Worm (Caenorhabditis elegans): ENCODE data around the gene asp-6.

Gene asp-6

DNA sequence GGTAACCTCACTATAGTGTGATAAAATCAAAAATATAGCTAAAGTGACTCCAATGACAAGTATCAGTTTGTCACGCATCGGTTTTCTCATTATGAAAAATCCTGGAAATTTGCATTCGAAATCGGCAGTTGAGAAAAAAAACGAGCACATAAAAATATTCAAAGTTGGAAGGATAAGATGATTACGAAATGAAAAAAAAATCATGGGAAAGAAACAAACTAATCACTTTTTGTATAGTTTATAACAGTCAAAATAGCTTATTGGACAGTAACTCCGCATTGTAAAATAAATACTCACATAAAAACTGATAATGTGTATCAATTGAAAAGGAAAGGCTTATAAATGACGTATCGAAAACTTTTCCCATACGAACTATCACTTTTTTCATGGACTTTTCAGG, 25.9 kb downstream of the asp-6 start, which contains the start of gene C16D9.4:
Gene C16D9.4, minus strand, starts transcription at position 101 of the 400 bp plus-strand sequence.
- no peak for TF ChIP-seq ama-1 (optimal IDR thresholded peaks at IDR 0.05)
- TF ChIP-seq aly-1 (tag; optimal IDR thresholded peaks at IDR 0.05) = no peak
- no peak for TF ChIP-seq ets-7 (tag; optimal IDR thresholded peaks at IDR 0.05)
- no peak for TF ChIP-seq tbx-37 (GFP tag; conservative IDR thresholded peaks at IDR 0.05)
- no peak for TF ChIP-seq sea-1 (GFP tag; conservative IDR thresholded peaks at IDR 0.05)
- no peak for TF ChIP-seq scrt-1 (GFP tag; IDR thresholded peaks at IDR 0.05)
- TF ChIP-seq F13C5.2 (tag; optimal IDR thresholded peaks at IDR 0.05) = no peak
- no peak for TF ChIP-seq ceh-36 (tag; optimal IDR thresholded peaks at IDR 0.05)
- no peak for TF ChIP-seq hmg-4 (GFP tag; optimal IDR thresholded peaks at IDR 0.05)
- TF ChIP-seq hnd-1 (tag; optimal IDR thresholded peaks at IDR 0.05) = no peak
- no peak for TF ChIP-seq ceh-13 (GFP tag; optimal IDR thresholded peaks at IDR 0.05)
- no peak for TF ChIP-seq B0310.2 (tag; optimal IDR thresholded peaks at IDR 0.05)
- TF ChIP-seq tra-4 (tag; optimal IDR thresholded peaks at IDR 0.05) = no peak

DNA sequence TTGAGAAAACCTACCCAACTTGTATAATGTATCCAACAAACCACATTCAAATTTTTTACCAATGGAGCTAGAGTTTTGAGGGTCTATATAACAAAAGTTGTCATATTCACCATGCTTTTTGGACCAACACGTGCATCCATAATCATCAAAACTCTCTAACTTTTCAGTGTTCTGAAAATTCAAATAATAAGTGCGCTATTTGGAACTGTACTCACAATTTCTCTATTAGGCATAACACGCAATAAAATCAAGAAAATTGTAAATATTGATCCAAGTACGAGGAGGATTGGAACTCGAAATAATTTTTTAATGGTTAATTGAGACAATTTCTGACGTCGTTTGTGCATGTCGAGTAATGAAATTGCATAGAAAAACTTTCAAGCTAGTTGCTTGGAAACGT, 28.8 kb downstream of the asp-6 start, which contains the start of gene C16D9.3:
Gene C16D9.3, minus strand, starts transcription at position 101 of the 400 bp plus-strand sequence.
- TF ChIP-seq B0310.2 (tag; optimal IDR thresholded peaks at IDR 0.05) (no peak), hmg-4 (GFP tag; optimal IDR thresholded peaks at IDR 0.05) (no peak), tbx-11 (GFP tag; IDR thresholded peaks at IDR 0.05) (no peak), hnd-1 (tag; optimal IDR thresholded peaks at IDR 0.05) (no peak), tra-4 (tag; optimal IDR thresholded peaks at IDR 0.05) (no peak), pes-1 (GFP tag; IDR thresholded peaks at IDR 0.05) (no peak), aly-1 (tag; optimal IDR thresholded peaks at IDR 0.05) (no peak), hmbx-1 (tag; optimal IDR thresholded peaks at IDR 0.05) (no peak), tbx-37 (GFP tag; conservative IDR thresholded peaks at IDR 0.05) (no peak)

- TF ChIP-seq hmbx-1 (tag; optimal IDR thresholded peaks at IDR 0.05) (no peak), hnd-1 (tag; optimal IDR thresholded peaks at IDR 0.05) (no peak), pes-1 (GFP tag; IDR thresholded peaks at IDR 0.05) (no peak), B0310.2 (tag; optimal IDR thresholded peaks at IDR 0.05) (no peak), ama-1 (optimal IDR thresholded peaks at IDR 0.05) (no peak), scrt-1 (GFP tag; IDR thresholded peaks at IDR 0.05) (no peak), tbx-37 (GFP tag; conservative IDR thresholded peaks at IDR 0.05) (no peak), F13C5.2 (tag; optimal IDR thresholded peaks at IDR 0.05) (no peak), tra-4 (tag; optimal IDR thresholded peaks at IDR 0.05) (no peak), ceh-13 (GFP tag; optimal IDR thresholded peaks at IDR 0.05) (no peak), tbx-11 (GFP tag; IDR thresholded peaks at IDR 0.05) (no peak), aly-1 (tag; optimal IDR thresholded peaks at IDR 0.05) (no peak), hmg-4 (GFP tag; optimal IDR thresholded peaks at IDR 0.05) (no peak), sea-1 (GFP tag; conservative IDR thresholded peaks at IDR 0.05) (no peak), ceh-36 (tag; optimal IDR thresholded peaks at IDR 0.05) (no peak), ets-7 (tag; optimal IDR thresholded peaks at IDR 0.05) (no peak), flt-1 (GFP tag; IDR thresholded peaks at IDR 0.05) (no peak)
Observed at ce11 chrV:8238290-8238689, 30.4 kb downstream of the asp-6 start, which contains the start of gene rol-3. Gene rol-3 (minus strand): TSS chrV:8238409.

DNA sequence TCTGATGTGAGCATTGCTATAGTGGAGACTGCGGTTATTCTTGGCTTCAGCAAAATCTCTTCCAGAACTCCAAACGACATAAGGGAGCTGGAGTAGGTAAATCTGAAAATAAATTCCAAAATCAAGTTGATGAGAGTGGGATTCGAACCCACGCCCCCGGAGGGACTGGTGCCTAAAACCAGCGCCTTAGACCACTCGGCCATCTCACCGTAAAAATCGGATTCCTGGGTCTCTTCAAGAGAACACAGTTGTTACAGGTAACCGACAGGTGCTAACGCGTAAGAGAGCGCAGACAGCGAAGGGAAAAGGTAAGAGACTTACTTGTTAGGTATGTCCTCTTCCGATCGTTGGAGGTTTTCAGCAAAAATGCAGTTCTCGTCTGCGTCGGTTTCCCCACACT, 33.4 kb downstream of the asp-6 start:
- TF ChIP-seq ceh-36 (tag; optimal IDR thresholded peaks at IDR 0.05) (no peak), sea-1 (GFP tag; conservative IDR thresholded peaks at IDR 0.05) (peak; percentile 68; the same call in 1 of the 2 replicates), aly-1 (tag; optimal IDR thresholded peaks at IDR 0.05) (peak; percentile 30), tra-4 (tag; optimal IDR thresholded peaks at IDR 0.05) (peak; percentile 27), ceh-13 (GFP tag; optimal IDR thresholded peaks at IDR 0.05) (peak; percentile 22), scrt-1 (GFP tag; IDR thresholded peaks at IDR 0.05) (peak; percentile 63; the same call in 1 of the 2 replicates), hnd-1 (tag; optimal IDR thresholded peaks at IDR 0.05) (peak; percentile 3), tbx-11 (GFP tag; IDR thresholded peaks at IDR 0.05) (0 out of 2 replicates have a peak, but pooled peaks have one; percentile 48), ama-1 (optimal IDR thresholded peaks at IDR 0.05) (no peak)

DNA sequence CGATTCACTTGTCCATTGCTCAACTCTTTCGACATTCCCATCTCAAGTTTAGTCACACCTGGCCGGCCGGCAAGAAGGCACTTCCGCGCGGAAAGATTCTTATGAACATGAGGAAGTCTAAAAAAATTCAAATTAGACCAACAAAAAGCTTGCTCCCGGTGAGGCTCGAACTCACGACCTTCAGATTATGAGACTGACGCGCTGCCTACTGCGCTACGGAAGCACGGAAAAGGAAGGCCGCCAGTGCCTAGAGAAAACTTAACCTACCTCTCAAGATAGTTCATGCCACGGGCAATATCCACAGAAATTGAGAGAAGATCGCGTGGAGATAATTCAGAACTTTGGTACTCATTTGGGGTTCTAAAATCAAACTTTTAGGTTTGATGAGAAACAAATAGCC, 38.7 kb downstream of the asp-6 start:
- TF ChIP-seq ceh-13 (GFP tag; optimal IDR thresholded peaks at IDR 0.05) (no peak), tbx-37 (GFP tag; conservative IDR thresholded peaks at IDR 0.05) (0 out of 2 replicates have a peak, but pooled peaks have one; percentile 22), flt-1 (GFP tag; IDR thresholded peaks at IDR 0.05) (0 out of 2 replicates have a peak, but pooled peaks have one; percentile 44), aly-1 (tag; optimal IDR thresholded peaks at IDR 0.05) (no peak), ceh-36 (tag; optimal IDR thresholded peaks at IDR 0.05) (no peak), scrt-1 (GFP tag; IDR thresholded peaks at IDR 0.05) (peak; percentile 60; the same call in 1 of the 2 replicates), tra-4 (tag; optimal IDR thresholded peaks at IDR 0.05) (no peak), ets-7 (tag; optimal IDR thresholded peaks at IDR 0.05) (no peak), F13C5.2 (tag; optimal IDR thresholded peaks at IDR 0.05) (no peak), hmbx-1 (tag; optimal IDR thresholded peaks at IDR 0.05) (no peak), hmg-4 (GFP tag; optimal IDR thresholded peaks at IDR 0.05) (peak; percentile 19), hnd-1 (tag; optimal IDR thresholded peaks at IDR 0.05) (no peak)

- TF ChIP-seq hmg-4 (GFP tag; optimal IDR thresholded peaks at IDR 0.05) (peak; percentile 23), B0310.2 (tag; optimal IDR thresholded peaks at IDR 0.05) (no peak), hnd-1 (tag; optimal IDR thresholded peaks at IDR 0.05) (no peak), tbx-11 (GFP tag; IDR thresholded peaks at IDR 0.05) (peak; percentile 30; the same call in 1 of the 2 replicates), F13C5.2 (tag; optimal IDR thresholded peaks at IDR 0.05) (peak; percentile 57), aly-1 (tag; optimal IDR thresholded peaks at IDR 0.05) (peak; percentile 8), ama-1 (optimal IDR thresholded peaks at IDR 0.05) (peak; percentile 73)
Observed at ce11 chrV:8228712-8229119, 40.0 kb downstream of the asp-6 start.

DNA sequence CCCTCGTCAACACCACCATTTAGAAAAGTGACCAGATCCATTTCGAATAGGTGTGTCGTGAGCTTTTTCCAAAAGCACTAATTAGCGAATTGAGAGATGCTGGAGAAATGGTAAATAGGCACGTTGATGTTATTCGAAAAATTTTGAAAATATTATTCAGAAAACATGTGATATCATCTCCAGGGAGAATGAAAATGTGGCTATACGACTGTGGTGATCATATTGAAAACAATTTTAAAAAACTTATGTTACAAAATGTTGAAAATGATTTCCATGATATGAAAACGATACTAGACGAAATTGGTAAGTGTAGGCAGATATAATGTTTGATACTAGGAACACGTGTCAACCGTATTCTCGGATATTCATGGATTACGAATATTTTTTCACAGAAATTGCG, 41.9 kb downstream of the asp-6 start, which contains the start of gene K07C11.10:
Gene K07C11.10, minus strand, starts transcription at position 101 of the 400 bp plus-strand sequence.
- TF ChIP-seq flt-1 (GFP tag; IDR thresholded peaks at IDR 0.05) (no peak), ama-1 (optimal IDR thresholded peaks at IDR 0.05) (no peak), aly-1 (tag; optimal IDR thresholded peaks at IDR 0.05) (no peak), tbx-11 (GFP tag; IDR thresholded peaks at IDR 0.05) (no peak), pes-1 (GFP tag; IDR thresholded peaks at IDR 0.05) (no peak), ets-7 (tag; optimal IDR thresholded peaks at IDR 0.05) (no peak), ceh-13 (GFP tag; optimal IDR thresholded peaks at IDR 0.05) (no peak), hmbx-1 (tag; optimal IDR thresholded peaks at IDR 0.05) (no peak), B0310.2 (tag; optimal IDR thresholded peaks at IDR 0.05) (no peak), F13C5.2 (tag; optimal IDR thresholded peaks at IDR 0.05) (no peak), tbx-37 (GFP tag; conservative IDR thresholded peaks at IDR 0.05) (no peak), hmg-4 (GFP tag; optimal IDR thresholded peaks at IDR 0.05) (no peak), ceh-36 (tag; optimal IDR thresholded peaks at IDR 0.05) (no peak), scrt-1 (GFP tag; IDR thresholded peaks at IDR 0.05) (no peak)
